Worm (Caenorhabditis elegans) whole organism, late embryonic: ENCODE results near the gene Y34B4A.4.

Experiments
- C38D4.7 ChIP-seq: fragments of 200-800 bp; sonication (Bioruptor generic); optimal IDR thresholded peaks from 2 replicates; lab custom pipeline; 2018; ENCODE audit warnings: mild to moderate bottlenecking, missing genetic modification characterization, moderate library complexity, missing compliant biosample characterization
- T23F11.4 ChIP-seq: fragments of 200-800 bp; sonication (Bioruptor generic); optimal IDR thresholded peaks from 2 replicates; lab custom pipeline; 2018; ENCODE audit warnings: mild to moderate bottlenecking, missing genetic modification characterization, missing compliant biosample characterization
- ama-1 ChIP-seq: fragments of 150-350 bp; optimal IDR thresholded peaks from 2 replicates; lab custom pipeline; 2014
- ceh-24 ChIP-seq: sonication (generic microtip); optimal IDR thresholded peaks from 2 replicates; lab custom pipeline; 2016; ENCODE audit warnings: mild to moderate bottlenecking, missing genetic modification characterization, missing compliant biosample characterization
- ceh-31 ChIP-seq: sonication (generic microtip); optimal IDR thresholded peaks from 2 replicates; lab custom pipeline; 2016; ENCODE audit warnings: missing genetic modification characterization, missing compliant biosample characterization
- ceh-6 ChIP-seq: fragments of 200-800 bp; sonication (Bioruptor generic); optimal IDR thresholded peaks from 2 replicates; lab custom pipeline; 2018; ENCODE audit warnings: mild to moderate bottlenecking, missing genetic modification characterization, missing compliant biosample characterization
- che-1 ChIP-seq: sonication (generic microtip); optimal IDR thresholded peaks from 2 replicates; lab custom pipeline; 2016; ENCODE audit warnings: mild to moderate bottlenecking, missing genetic modification characterization, missing compliant biosample characterization
- elt-2 ChIP-seq: sonication (generic microtip); optimal IDR thresholded peaks from 2 replicates; lab custom pipeline; 2016; ENCODE audit warnings: missing genetic modification reagents, missing genetic modification characterization, missing compliant biosample characterization
- elt-4 ChIP-seq: sonication (generic microtip); optimal IDR thresholded peaks from 2 replicates; lab custom pipeline; 2016; ENCODE audit warnings: missing genetic modification characterization, missing compliant biosample characterization
- ets-4 ChIP-seq: sonication (generic microtip); optimal IDR thresholded peaks from 2 replicates; lab custom pipeline; 2016; ENCODE audit warnings: missing genetic modification characterization, missing compliant biosample characterization
- fkh-10 ChIP-seq: fragments of 150-350 bp; optimal IDR thresholded peaks from 2 replicates; lab custom pipeline; 2014; ENCODE audit warnings: missing biosample characterization, missing genetic modification reagents, missing genetic modification characterization
- fkh-6 ChIP-seq: sonication (generic microtip); optimal IDR thresholded peaks from 2 replicates; lab custom pipeline; 2016; ENCODE audit warnings: missing genetic modification characterization, missing compliant biosample characterization
- hlh-13 ChIP-seq: fragments of 200-800 bp; sonication (Bioruptor generic); optimal IDR thresholded peaks from 2 replicates; lab custom pipeline; 2018; ENCODE audit warnings: mild to moderate bottlenecking, missing genetic modification characterization, missing compliant biosample characterization
- lin-11 ChIP-seq: fragments of 200-800 bp; sonication (Bioruptor generic); optimal IDR thresholded peaks from 2 replicates; lab custom pipeline; 2018; ENCODE audit warnings: mild to moderate bottlenecking, missing genetic modification characterization, missing compliant biosample characterization
- madf-2 ChIP-seq: sonication (generic microtip); optimal IDR thresholded peaks from 2 replicates; lab custom pipeline; 2017; ENCODE audit warnings: missing genetic modification characterization, missing compliant biosample characterization
- nfya-1 ChIP-seq: sonication (generic microtip); optimal IDR thresholded peaks from 2 replicates; lab custom pipeline; 2017; ENCODE audit warnings: missing genetic modification characterization, mild to moderate bottlenecking, missing compliant biosample characterization, antibody characterized with exemption, moderate library complexity
- nhr-11 ChIP-seq: fragments of 150-350 bp; optimal IDR thresholded peaks from 2 replicates; lab custom pipeline; 2014; ENCODE audit warnings: missing biosample characterization, missing genetic modification characterization
- pat-9 ChIP-seq: fragments of 200-800 bp; sonication (Bioruptor generic); optimal IDR thresholded peaks from 2 replicates; lab custom pipeline; 2018; ENCODE audit warnings: mild to moderate bottlenecking, missing genetic modification characterization, moderate library complexity, missing compliant biosample characterization
- pha-2 ChIP-seq: sonication (generic microtip); optimal IDR thresholded peaks from 2 replicates; lab custom pipeline; 2017; ENCODE audit warnings: mild to moderate bottlenecking, missing genetic modification characterization, missing compliant biosample characterization
- pha-4 ChIP-seq: fragments of 150-350 bp; optimal IDR thresholded peaks from 2 replicates; lab custom pipeline; 2018; ENCODE audit warnings: missing biosample characterization, missing genetic modification reagents, missing genetic modification characterization
- pros-1 ChIP-seq: fragments of 150-350 bp; optimal IDR thresholded peaks from 2 replicates; lab custom pipeline; 2014; ENCODE audit warnings: missing biosample characterization, missing genetic modification reagents, missing genetic modification characterization
- rnt-1 ChIP-seq: sonication (generic microtip); optimal IDR thresholded peaks from 2 replicates; lab custom pipeline; 2016; ENCODE audit warnings: missing genetic modification characterization, missing compliant biosample characterization
- sox-2 ChIP-seq: fragments of 200-800 bp; sonication (Bioruptor generic); IDR thresholded peaks from 2 replicates; pipeline ENCODE4 v1.3.6; 2022; ENCODE audit warnings: missing genetic modification reagents, missing genetic modification characterization, missing compliant biosample characterization
- sox-4 ChIP-seq: sonication (generic microtip); optimal IDR thresholded peaks from 2 replicates; lab custom pipeline; 2017; ENCODE audit warnings: mild to moderate bottlenecking, missing genetic modification characterization, inconsistent platforms, missing compliant biosample characterization
- syd-9 ChIP-seq: sonication (generic microtip); optimal IDR thresholded peaks from 2 replicates; lab custom pipeline; 2016; ENCODE audit warnings: mild to moderate bottlenecking, missing genetic modification characterization, moderate library complexity, missing compliant biosample characterization
- tbx-2 ChIP-seq: sonication (generic microtip); optimal IDR thresholded peaks from 2 replicates; lab custom pipeline; 2016; ENCODE audit warnings: missing genetic modification characterization, missing compliant biosample characterization
- tbx-7 ChIP-seq: sonication (generic microtip); optimal IDR thresholded peaks from 2 replicates; lab custom pipeline; 2016; ENCODE audit warnings: missing genotype, missing genetic modification characterization, missing compliant biosample characterization
- unc-42 ChIP-seq: sonication (generic microtip); optimal IDR thresholded peaks from 2 replicates; lab custom pipeline; 2016; ENCODE audit warnings: missing genotype, missing genetic modification characterization, missing compliant biosample characterization
- unc-55 ChIP-seq: sonication (generic microtip); optimal IDR thresholded peaks from 2 replicates; lab custom pipeline; 2017; ENCODE audit warnings: missing biosample characterization, missing genetic modification reagents, missing genetic modification characterization
- unc-86 ChIP-seq: sonication (generic microtip); optimal IDR thresholded peaks from 2 replicates; lab custom pipeline; 2016; ENCODE audit warnings: missing genetic modification characterization, missing compliant biosample characterization
- ztf-16 ChIP-seq: sonication (generic microtip); optimal IDR thresholded peaks from 2 replicates; lab custom pipeline; 2017; ENCODE audit warnings: missing genetic modification characterization, missing compliant biosample characterization

Y34B4A.4 gene

DNA sequence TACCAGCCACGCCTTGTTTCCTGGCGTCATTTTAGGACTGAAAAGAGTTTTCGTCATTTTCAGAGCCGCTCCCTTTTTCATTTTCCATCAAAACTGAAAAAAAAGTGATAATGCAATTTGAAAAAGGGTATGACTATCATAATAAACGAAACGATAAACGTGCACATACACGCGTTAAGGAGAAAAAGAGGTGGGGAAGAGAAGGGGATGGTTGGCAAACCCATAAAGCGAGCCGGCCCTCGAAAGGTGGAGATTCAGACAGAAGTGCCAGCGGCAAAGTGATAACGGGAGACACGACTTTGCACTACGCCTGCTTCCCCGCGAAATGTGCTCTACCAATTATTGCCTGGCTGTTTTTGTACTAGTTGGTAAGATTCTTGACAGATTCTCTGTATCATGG lies 11.3 kb upstream of the Y34B4A.4 start, which contains the start of gene nspg-14:
Gene nspg-14, plus strand, starts transcription at position 250 of the 400 bp plus-strand sequence.
- peak; percentile 47 for TF ChIP-seq elt-2 (tag; lab: Kevin White, UChicago)
- no peak for TF ChIP-seq pat-9 (tag; lab: Kevin White, UChicago)
- no peak for TF ChIP-seq lin-11 (tag; lab: Kevin White, UChicago)
- no peak for TF ChIP-seq che-1 (tag; lab: Kevin White, UChicago)
- TF ChIP-seq tbx-2 (tag; lab: Kevin White, UChicago), result no peak

DNA sequence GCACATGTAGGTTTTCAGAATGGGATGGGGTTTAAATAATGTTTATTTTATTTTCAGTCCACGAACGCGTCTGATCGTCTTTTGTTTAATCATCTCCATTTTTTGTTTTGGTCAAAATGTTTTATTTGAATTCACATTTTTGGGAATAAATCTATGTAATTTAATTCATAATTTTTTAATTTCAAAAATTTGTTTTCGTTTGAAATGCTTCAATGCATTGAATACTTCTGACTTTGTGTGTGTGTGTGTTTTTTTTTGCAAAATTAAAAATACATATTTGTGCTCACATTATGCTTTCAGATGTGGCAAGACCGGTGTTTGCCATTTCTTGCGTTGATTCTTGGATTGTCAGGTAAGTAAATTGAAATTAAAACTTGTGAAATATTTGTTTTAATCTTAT lies 9.2 kb upstream of the Y34B4A.4 start, which contains the start of gene nspg-13:
Gene nspg-13, plus strand, starts transcription at position 301 of the 400 bp plus-strand sequence.
- TF ChIP-seq nhr-11 (tag; lab: Kevin White, UChicago) (no peak), fkh-10 (GFP tag; lab: Kevin White, UChicago) (no peak), syd-9 (tag; lab: Kevin White, UChicago) (no peak), ama-1 (lab: Kevin White, UChicago) (no peak), ceh-31 (tag; lab: Kevin White, UChicago) (no peak)

DNA sequence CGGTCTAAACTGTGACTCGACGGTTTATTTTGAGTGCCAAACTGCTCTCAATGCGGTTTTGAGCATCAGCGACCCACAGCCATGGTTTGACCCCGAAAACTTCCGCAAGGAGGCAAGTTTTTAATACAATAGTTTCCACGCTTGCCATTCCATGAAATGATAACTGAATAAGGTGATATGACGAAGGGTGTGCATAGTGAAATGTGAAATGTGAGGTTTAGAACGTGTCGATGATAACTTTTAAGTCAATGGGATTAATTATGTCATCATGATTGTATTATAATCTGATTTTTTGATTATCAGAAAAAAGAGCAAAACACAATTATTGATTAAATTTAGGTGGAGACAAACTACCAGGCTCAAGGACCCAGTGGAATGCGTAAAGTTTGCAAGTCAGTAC lies 8.8 kb upstream of the Y34B4A.4 start:
- no peak for TF ChIP-seq T23F11.4 (GFP tag; lab: Kevin White, UChicago)
- TF ChIP-seq ceh-24 (tag; lab: Kevin White, UChicago), result no peak
- TF ChIP-seq tbx-7 (tag; lab: Kevin White, UChicago), result no peak
- no peak for TF ChIP-seq hlh-13 (GFP tag; lab: Kevin White, UChicago)
- no peak for TF ChIP-seq fkh-6 (tag; lab: Kevin White, UChicago)
- TF ChIP-seq elt-2 (tag; lab: Kevin White, UChicago), result no peak
- TF ChIP-seq elt-4 (tag; lab: Kevin White, UChicago), result no peak
- TF ChIP-seq ets-4 (tag; lab: Kevin White, UChicago), result no peak
- no peak for TF ChIP-seq pha-2 (tag; lab: Kevin White, UChicago)
- TF ChIP-seq nhr-11 (tag; lab: Kevin White, UChicago), result no peak
- no peak for TF ChIP-seq syd-9 (tag; lab: Kevin White, UChicago)
- TF ChIP-seq ceh-6 (GFP tag; lab: Kevin White, UChicago), result no peak
- no peak for TF ChIP-seq rnt-1
- no peak for TF ChIP-seq unc-42 (tag; lab: Kevin White, UChicago)
- no peak for TF ChIP-seq pha-4 (tag; lab: Kevin White, UChicago)
- no peak for TF ChIP-seq sox-4 (tag; lab: Kevin White, UChicago)

- TF ChIP-seq tbx-7 (tag; lab: Kevin White, UChicago) (no peak), nfya-1 (no peak), C38D4.7 (no peak), ztf-16 (tag; lab: Kevin White, UChicago) (no peak), fkh-6 (tag; lab: Kevin White, UChicago) (no peak), pha-4 (tag; lab: Kevin White, UChicago) (no peak), lin-11 (tag; lab: Kevin White, UChicago) (no peak), sox-4 (tag; lab: Kevin White, UChicago) (no peak), pat-9 (tag; lab: Kevin White, UChicago) (no peak), sox-2 (GFP tag; lab: Robert Waterston, UW) (no peak), elt-2 (tag; lab: Kevin White, UChicago) (no peak), rnt-1 (no peak), unc-86 (tag; lab: Kevin White, UChicago) (no peak), pros-1 (tag; lab: Kevin White, UChicago) (no peak), madf-2 (tag; lab: Kevin White, UChicago) (no peak), unc-55 (GFP tag; lab: Kevin White, UChicago) (no peak), che-1 (tag; lab: Kevin White, UChicago) (no peak), ceh-6 (GFP tag; lab: Kevin White, UChicago) (no peak)
- TF ChIP-seq, all 69 proteins: peak for 0
These were observed 7.1 kb upstream of the Y34B4A.4 start, which contains the start of gene nspg-12 for ce11 chrX:5256999-5257398. Gene nspg-12, plus strand, starts transcription at chrX:5257299.

DNA sequence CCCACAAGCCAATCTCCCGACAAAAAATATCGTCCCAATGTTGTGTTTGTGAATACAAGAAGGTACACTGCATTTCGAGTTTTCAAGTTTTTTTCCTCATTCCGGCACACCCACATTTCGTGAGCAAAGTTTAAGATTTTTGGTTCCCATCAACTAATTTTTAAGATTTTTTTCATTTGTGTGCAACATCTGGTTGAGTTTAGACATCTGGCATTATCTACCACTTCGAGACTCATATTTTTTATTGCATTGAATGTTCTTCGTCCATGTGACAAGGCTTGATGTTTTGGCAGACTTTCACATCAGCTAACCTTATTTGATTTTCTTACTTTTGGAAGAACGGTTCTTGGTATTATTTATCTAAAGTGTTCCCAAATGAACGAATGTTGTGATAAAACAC lies 3.7 kb upstream of the Y34B4A.4 start:
- TF ChIP-seq syd-9 (tag; lab: Kevin White, UChicago), result no peak
